Fruit fly (Drosophila melanogaster) Kc167 (cell line): ENCODE data around the gene CG31463.

Experiments
- Myc ChIP-seq: fragments of >200 bp; optimal IDR thresholded peaks from 2 replicates; lab custom pipeline; 2017; ENCODE audit warnings: missing external identifiers
- Sin3A ChIP-seq: fragments of >200 bp; optimal IDR thresholded peaks from 2 replicates; lab custom pipeline; 2018; ENCODE audit warnings: missing external identifiers
- h ChIP-seq: fragments of >200 bp; optimal IDR thresholded peaks from 3 replicates; lab custom pipeline; 2018; ENCODE audit warnings: missing external identifiers
- insv ChIP-seq: fragments of >200 bp; optimal IDR thresholded peaks from 3 replicates; lab custom pipeline; 2018; ENCODE audit warnings: missing external identifiers
- psq ChIP-seq: fragments of >200 bp; optimal IDR thresholded peaks from 2 replicates; lab custom pipeline; 2017; ENCODE audit warnings: missing external identifiers
- ttk ChIP-seq: sonication (Bioruptor generic); optimal IDR thresholded peaks from 2 replicates; lab custom pipeline; 2017; ENCODE audit warnings: missing external identifiers

Gene CG31463

DNA sequence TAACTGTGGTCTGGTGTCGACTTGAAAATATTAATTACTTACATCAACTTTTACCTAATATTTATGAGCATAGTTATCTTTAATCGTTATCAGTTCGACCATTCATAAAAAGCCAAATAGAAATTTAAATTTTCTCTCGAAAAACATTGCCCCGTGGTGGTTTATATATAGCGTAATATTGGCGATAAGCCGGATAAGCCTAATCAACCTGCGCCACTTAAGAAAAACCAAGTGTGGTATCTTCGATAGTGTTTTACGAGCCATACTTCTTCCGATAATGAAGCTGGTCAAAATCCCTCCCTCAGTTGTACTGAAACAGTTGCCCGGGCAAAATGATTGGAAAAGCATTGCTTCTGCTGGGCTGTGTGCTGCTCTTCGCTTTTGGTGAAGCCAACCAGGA is at the start of gene CG31463:
Gene CG31463 (plus strand): TSS at position 302 of the 400 bp plus-strand sequence.
- TF ChIP-seq Sin3A (no peak), psq (lab: Kevin White, UChicago) (no peak), ttk (lab: Kevin White, UChicago) (no peak), insv (lab: Kevin White, UChicago) (no peak), h (no peak), Myc (lab: Kevin White, UChicago) (no peak)

- no peak for TF ChIP-seq h
- TF ChIP-seq insv (lab: Kevin White, UChicago) = no peak
- no peak for TF ChIP-seq ttk (lab: Kevin White, UChicago)
- TF ChIP-seq psq (lab: Kevin White, UChicago) = no peak
- no peak for TF ChIP-seq Myc (lab: Kevin White, UChicago)
- no peak for TF ChIP-seq Sin3A
Observed at dm6 chr3R:8243720-8244119, 48.4 kb upstream of the CG31463 start, which contains the start of the genes CG9636, CG18749 and CG33722. Gene CG9636, minus strand, starts transcription at chr3R:8243792. Gene CG18749, plus strand, starts transcription at chr3R:8244055. Gene CG33722, plus strand, starts transcription at chr3R:8244055.

DNA sequence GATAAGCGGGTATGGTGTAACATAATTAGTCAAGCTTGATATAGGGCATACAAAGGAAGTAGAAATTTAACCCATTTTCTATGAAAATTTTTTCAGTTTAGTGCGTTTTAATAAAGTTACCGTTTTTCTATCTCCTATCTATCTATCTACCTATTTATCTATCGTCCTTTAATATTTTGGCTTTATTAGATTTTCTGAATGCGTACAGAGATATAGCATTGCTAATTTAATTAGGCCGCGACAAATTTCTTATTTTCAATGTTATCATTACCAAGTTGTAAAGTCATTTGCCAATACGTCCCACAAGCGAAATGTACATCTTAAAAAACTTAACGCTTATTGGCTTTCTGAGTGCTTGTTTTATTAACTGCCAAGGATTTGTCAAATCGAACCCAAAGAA is 44.0 kb upstream of the CG31463 start, which contains the start of gene CG15864:
Gene CG15864 (plus strand): TSS at position 301 of the 400 bp plus-strand sequence.
- TF ChIP-seq ttk (lab: Kevin White, UChicago) = no peak

DNA sequence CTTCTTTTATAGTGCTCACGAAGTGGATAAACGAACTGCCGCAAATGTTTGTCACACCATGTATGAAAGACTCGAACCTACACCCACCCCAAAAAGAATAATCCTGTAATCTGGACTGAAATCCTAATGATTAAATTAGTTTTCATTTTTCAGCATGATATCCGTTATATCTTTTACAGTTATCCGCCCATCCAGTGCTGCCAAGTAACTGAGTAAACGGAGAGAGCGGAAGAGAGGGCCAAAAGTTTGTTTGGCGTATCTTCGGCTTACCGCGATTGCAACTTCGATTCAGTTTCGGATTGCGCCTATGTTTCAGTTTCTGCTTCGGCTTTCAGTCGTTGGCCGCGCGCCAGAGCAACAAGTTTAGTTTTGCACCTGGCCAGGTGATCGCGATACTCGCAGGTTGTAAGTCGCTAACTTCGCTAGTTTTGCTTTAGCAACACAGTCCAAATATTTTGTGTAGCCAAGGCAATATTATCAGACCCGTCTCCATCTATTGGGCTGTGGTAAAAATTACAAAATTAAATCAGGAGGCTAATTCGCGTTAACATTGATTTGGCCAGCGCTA is 41.9 kb upstream of the CG31463 start, which contains the start of gene mtg:
Gene mtg (plus strand): TSS at position 332 of the 568 bp plus-strand sequence.
- TF ChIP-seq psq (lab: Kevin White, UChicago) (no peak), h (no peak), Myc (lab: Kevin White, UChicago) (no peak), ttk (lab: Kevin White, UChicago) (no peak), Sin3A (no peak), insv (lab: Kevin White, UChicago) (no peak)

DNA sequence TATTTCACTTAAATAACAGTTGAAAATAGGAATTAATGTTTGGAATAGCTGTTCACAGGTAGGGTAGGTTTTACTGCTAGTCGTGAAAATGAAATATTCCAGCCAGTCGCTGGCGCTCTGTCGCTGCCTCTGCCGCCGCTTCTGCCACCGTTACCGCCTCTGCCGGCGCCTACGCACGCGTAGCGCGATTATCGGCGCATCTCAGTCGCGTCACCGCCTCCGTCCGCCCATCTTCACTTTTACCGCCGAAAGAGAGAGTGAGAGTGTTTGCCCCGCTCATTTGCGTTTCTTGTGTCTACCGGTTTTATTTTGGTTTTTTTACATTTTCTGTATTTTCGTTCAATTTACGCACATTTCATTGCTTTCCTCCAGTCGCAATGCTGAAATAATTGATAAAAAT is 40.6 kb upstream of the CG31463 start:
- TF ChIP-seq Myc (lab: Kevin White, UChicago) (no peak), ttk (lab: Kevin White, UChicago) (no peak), h (no peak), insv (lab: Kevin White, UChicago) (no peak), psq (lab: Kevin White, UChicago) (no peak), Sin3A (no peak)

dm6 chr3R:8254347-8254746 is 37.8 kb upstream of the CG31463 start:
- TF ChIP-seq h (no peak), Sin3A (no peak), psq (lab: Kevin White, UChicago) (no peak), insv (lab: Kevin White, UChicago) (no peak), ttk (lab: Kevin White, UChicago) (no peak), Myc (lab: Kevin White, UChicago) (no peak)

dm6 chr3R:8256040-8256439 is 36.1 kb upstream of the CG31463 start:
- TF ChIP-seq Sin3A (no peak), ttk (lab: Kevin White, UChicago) (no peak), psq (lab: Kevin White, UChicago) (no peak), Myc (lab: Kevin White, UChicago) (no peak), insv (lab: Kevin White, UChicago) (no peak), h (no peak)

DNA sequence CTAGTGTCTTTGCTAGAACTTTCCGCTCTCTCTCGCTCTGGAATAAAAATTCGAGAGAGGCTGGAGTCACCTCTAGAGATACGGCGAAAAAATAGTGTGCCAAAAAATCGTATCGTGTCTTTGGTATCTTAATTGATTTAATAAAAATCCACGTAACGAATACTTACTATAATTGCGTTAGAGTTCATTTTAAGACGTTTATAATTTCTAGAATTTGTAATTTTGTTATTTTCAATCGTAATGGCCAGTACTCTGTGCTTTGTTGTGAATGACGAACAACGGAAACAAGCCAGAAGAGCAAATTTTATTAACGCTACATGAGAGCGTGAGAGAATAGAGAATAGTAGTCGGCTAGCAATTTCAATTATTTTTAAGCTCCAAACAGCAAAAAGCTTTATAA is 30.5 kb upstream of the CG31463 start:
- no peak for TF ChIP-seq Sin3A
- no peak for TF ChIP-seq Myc (lab: Kevin White, UChicago)
- TF ChIP-seq h = no peak
- no peak for TF ChIP-seq ttk (lab: Kevin White, UChicago)
- no peak for TF ChIP-seq insv (lab: Kevin White, UChicago)
- TF ChIP-seq psq (lab: Kevin White, UChicago) = no peak

DNA sequence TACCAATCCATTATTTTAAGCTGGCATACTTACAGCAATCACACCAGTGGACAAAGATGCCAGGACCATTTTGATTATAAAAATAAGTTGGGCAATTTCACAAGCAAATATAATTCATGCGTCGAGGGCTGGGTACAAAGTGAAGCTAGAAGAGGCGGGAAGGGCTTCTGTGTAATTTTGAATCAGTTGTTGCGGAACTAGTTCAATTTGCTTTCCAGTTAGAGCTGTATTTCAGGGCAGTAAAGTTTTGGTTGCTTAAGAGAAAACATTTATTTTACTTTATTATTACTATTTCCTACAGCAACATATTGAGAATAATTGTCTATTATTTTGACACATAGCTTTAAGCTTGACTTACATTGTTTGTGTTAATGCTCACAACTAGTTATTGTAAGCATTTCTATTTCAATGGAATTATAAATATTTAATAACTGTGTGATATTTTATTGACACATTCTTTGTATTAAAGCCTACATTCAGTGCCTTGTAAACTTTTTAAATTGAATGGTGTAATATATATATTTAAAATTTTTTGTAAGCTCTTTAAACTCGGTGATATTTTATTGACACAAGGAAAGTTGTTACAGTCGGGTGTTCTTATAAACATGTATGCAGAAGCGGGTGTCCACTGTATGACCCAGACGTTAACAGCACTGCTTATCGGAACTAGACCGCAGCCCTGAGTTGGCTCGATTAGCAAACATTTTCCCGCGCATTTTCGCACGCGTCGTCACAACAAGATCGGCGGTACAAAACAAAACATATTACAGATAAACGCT is 27.6 kb upstream of the CG31463 start, which contains the start of the genes RPA1 and Mcm2:
Gene RPA1 (minus strand): TSS at position 150 of the 779 bp plus-strand sequence.
Gene Mcm2 (plus strand): TSS at position 669 of the 779 bp plus-strand sequence.
- TF ChIP-seq insv (lab: Kevin White, UChicago) (no peak), Sin3A (no peak), Myc (lab: Kevin White, UChicago) (no peak), h (no peak), ttk (lab: Kevin White, UChicago) (no peak)

- TF ChIP-seq Myc (lab: Kevin White, UChicago) (no peak), Sin3A (no peak), h (no peak), psq (lab: Kevin White, UChicago) (no peak), insv (lab: Kevin White, UChicago) (no peak), ttk (lab: Kevin White, UChicago) (no peak)
Observed at dm6 chr3R:8269740-8270139, 22.4 kb upstream of the CG31463 start, which contains the start of gene CG9630. Gene CG9630, minus strand, starts transcription at chr3R:8269896.

- TF ChIP-seq Sin3A (no peak), h (no peak), Myc (lab: Kevin White, UChicago) (no peak), psq (lab: Kevin White, UChicago) (no peak), ttk (lab: Kevin White, UChicago) (no peak), insv (lab: Kevin White, UChicago) (no peak)
Observed at dm6 chr3R:8272573-8273165, 19.5 kb upstream of the CG31463 start.

DNA sequence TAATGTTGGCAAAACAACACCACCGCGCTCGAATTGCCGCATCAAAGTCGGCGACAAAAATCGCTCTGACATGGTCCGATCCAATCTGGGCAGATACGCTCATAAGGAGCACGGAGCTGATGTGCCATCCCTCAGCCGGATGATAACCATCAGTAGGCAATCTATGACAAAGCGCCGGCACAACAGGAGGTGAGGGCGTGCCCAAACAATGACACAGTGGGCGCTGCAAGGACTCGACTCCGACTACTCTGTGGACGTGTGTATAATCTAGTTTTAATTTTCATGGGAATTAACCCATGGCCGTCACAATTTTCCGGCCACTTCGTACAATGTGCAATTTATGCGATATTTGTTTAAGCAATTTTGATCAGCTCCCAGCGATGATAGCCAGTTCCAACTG is 17.1 kb upstream of the CG31463 start:
- no peak for TF ChIP-seq Myc (lab: Kevin White, UChicago)
- no peak for TF ChIP-seq ttk (lab: Kevin White, UChicago)
- no peak for TF ChIP-seq insv (lab: Kevin White, UChicago)
- no peak for TF ChIP-seq Sin3A
